Worm (Caenorhabditis elegans): Measurements from ENCODE around the gene fbxb-102.

The fbxb-102 gene

ce11 chrII:12527947-12528346 lies 45.2 kb downstream of the fbxb-102 start, which contains the start of gene srx-119:
TSS of gene srx-119 (plus strand) at chrII:12528247.
- TF ChIP-seq fkh-6 (tag; optimal IDR thresholded peaks at IDR 0.05) (no peak), ceh-34 (tag; optimal IDR thresholded peaks at IDR 0.05) (no peak), eyg-1 (tag; optimal IDR thresholded peaks at IDR 0.05) (no peak)

DNA sequence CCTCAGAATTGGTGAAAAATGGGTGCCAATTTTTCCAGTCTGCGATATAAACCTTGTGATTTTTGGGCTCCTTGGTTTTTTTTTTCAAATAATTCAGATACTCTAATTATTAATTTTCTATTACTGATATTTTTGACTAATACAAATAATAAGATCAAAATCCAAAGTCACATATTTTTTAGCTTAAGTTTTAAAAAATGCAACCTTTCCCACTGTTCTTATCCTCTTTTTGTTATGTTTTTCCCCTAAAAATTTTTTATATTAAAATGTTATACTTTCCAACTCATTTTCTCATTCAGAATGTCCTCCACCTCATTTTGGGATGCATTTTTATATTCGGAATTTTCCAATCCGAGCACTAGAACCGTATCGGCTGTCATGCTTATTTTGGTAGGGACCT lies 48.2 kb downstream of the fbxb-102 start, which contains the start of gene srx-120:
Gene srx-120 (plus strand): TSS at position 301 of the 400 bp plus-strand sequence.
- TF ChIP-seq fkh-10 (GFP tag; optimal IDR thresholded peaks at IDR 0.05) (no peak), hlh-13 (GFP tag; optimal IDR thresholded peaks at IDR 0.05) (no peak), ceh-2 (tag; optimal IDR thresholded peaks at IDR 0.05) (no peak), madf-2 (tag; optimal IDR thresholded peaks at IDR 0.05) (no peak), ttx-3 (tag; optimal IDR thresholded peaks at IDR 0.05) (no peak), pax-1 (tag; optimal IDR thresholded peaks at IDR 0.05) (no peak), hlh-8 (tag; optimal IDR thresholded peaks at IDR 0.05) (no peak), nhr-11 (tag; optimal IDR thresholded peaks at IDR 0.05) (no peak), ceh-18 (tag; optimal IDR thresholded peaks at IDR 0.05) (no peak)

Measured in whole organism, late embryonic.